Worm (Caenorhabditis elegans) whole organism, early embryonic: ENCODE results near the gene F33H12.1.
A peak's percentile ranks its signal among the peaks of the same experiment; 100 is the strongest.

Experiments
- B0310.2 ChIP-seq: sonication (generic microtip); optimal IDR thresholded peaks from 2 replicates; lab custom pipeline; 2016; ENCODE audit warnings: mild to moderate bottlenecking, missing genetic modification characterization, missing compliant biosample characterization
- F13C5.2 ChIP-seq: sonication (generic microtip); optimal IDR thresholded peaks from 2 replicates; lab custom pipeline; 2017; ENCODE audit warnings: mild to moderate bottlenecking, missing genetic modification characterization, inconsistent platforms, missing compliant biosample characterization
- aly-1 ChIP-seq: sonication (generic microtip); optimal IDR thresholded peaks from 2 replicates; lab custom pipeline; 2016; ENCODE audit warnings: missing genetic modification characterization, missing compliant biosample characterization
- ama-1 ChIP-seq: fragments of 150-350 bp; optimal IDR thresholded peaks from 2 replicates; lab custom pipeline; 2014
- ceh-13 ChIP-seq: fragments of 200-800 bp; sonication (Bioruptor generic); optimal IDR thresholded peaks from 2 replicates; lab custom pipeline; 2018; ENCODE audit warnings: mild to moderate bottlenecking, missing genetic modification characterization, missing compliant biosample characterization
- ceh-36 ChIP-seq: sonication (generic microtip); optimal IDR thresholded peaks from 2 replicates; lab custom pipeline; 2016; ENCODE audit warnings: missing genetic modification characterization, inconsistent platforms, missing compliant biosample characterization
- ets-7 ChIP-seq: sonication (generic microtip); optimal IDR thresholded peaks from 2 replicates; lab custom pipeline; 2016; ENCODE audit warnings: missing genotype, missing genetic modification characterization, missing compliant biosample characterization
- flt-1 ChIP-seq: fragments of 200-800 bp; sonication (Bioruptor generic); IDR thresholded peaks from 2 replicates; pipeline ENCODE4 v1.3.6; 2022; ENCODE audit warnings: missing genetic modification characterization, missing compliant biosample characterization
- hmbx-1 ChIP-seq: sonication (generic microtip); optimal IDR thresholded peaks from 2 replicates; lab custom pipeline; 2016; ENCODE audit warnings: mild to moderate bottlenecking, missing genetic modification characterization, missing compliant biosample characterization
- hmg-4 ChIP-seq: fragments of 200-800 bp; sonication (Bioruptor generic); optimal IDR thresholded peaks from 2 replicates; lab custom pipeline; 2018; ENCODE audit warnings: mild to moderate bottlenecking, missing genetic modification characterization, missing compliant biosample characterization
- hnd-1 ChIP-seq: sonication (generic microtip); optimal IDR thresholded peaks from 2 replicates; lab custom pipeline; 2016; ENCODE audit warnings: missing genetic modification characterization, missing compliant biosample characterization
- pes-1 ChIP-seq: fragments of 200-800 bp; sonication (Bioruptor generic); IDR thresholded peaks from 2 replicates; pipeline ENCODE4 v1.3.6; 2022; ENCODE audit warnings: missing genetic modification reagents, missing genetic modification characterization, missing compliant biosample characterization
- scrt-1 ChIP-seq: fragments of 200-800 bp; sonication (Bioruptor generic); IDR thresholded peaks from 2 replicates; pipeline ENCODE4 v1.3.6; 2022; ENCODE audit warnings: missing genetic modification characterization, missing compliant biosample characterization
- sea-1 ChIP-seq: fragments of 200-800 bp; sonication (Bioruptor generic); conservative IDR thresholded peaks from 2 replicates; pipeline ENCODE4 v1.3.6; 2022; ENCODE audit warnings: missing genetic modification characterization, missing compliant biosample characterization
- tbx-11 ChIP-seq: fragments of 200-800 bp; sonication (Bioruptor generic); IDR thresholded peaks from 2 replicates; pipeline ENCODE4 v1.3.6; 2022; ENCODE audit warnings: missing genetic modification characterization, missing compliant biosample characterization
- tbx-37 ChIP-seq: fragments of 200-800 bp; sonication (Bioruptor generic); conservative IDR thresholded peaks from 2 replicates; pipeline ENCODE4 v1.3.6; 2022; ENCODE audit warnings: missing genetic modification reagents, missing genetic modification characterization, missing compliant biosample characterization
- tra-4 ChIP-seq: sonication (generic microtip); optimal IDR thresholded peaks from 2 replicates; lab custom pipeline; 2017; ENCODE audit warnings: missing genetic modification characterization, missing compliant biosample characterization

The F33H12.1 gene

DNA sequence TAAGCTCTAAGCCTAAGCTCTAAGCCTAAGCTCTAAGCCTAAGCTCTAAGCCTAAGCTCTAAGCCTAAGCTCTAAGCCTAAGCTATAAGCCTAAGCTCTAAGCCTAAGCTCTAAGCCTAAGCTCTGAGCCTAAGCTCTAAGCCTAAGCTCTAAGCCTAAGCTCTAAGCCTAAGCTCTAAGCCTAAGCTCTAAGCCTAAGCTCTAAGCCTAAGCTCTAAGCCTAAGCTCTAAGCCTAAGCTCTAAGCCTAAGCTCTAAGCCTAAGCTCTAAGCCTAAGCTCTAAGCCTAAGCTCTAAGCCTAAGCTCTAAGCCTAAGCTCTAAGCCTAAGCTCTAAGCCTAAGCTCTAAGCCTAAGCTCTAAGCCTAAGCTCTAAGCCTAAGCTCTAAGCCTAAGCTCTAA is 31.9 kb downstream of the F33H12.1 start:
- peak; percentile 76 for TF ChIP-seq ceh-36

- TF ChIP-seq hnd-1 (tag; lab: Kevin White, UChicago): no peak
- TF ChIP-seq ama-1 (lab: Kevin White, UChicago): no peak
- no peak for TF ChIP-seq scrt-1 (GFP tag; lab: Robert Waterston, UW)
- no peak for TF ChIP-seq pes-1 (GFP tag; lab: Robert Waterston, UW)
- TF ChIP-seq aly-1 (tag; lab: Kevin White, UChicago): no peak
- TF ChIP-seq ceh-36: no peak
- TF ChIP-seq tbx-11 (GFP tag; lab: Robert Waterston, UW): no peak
Observed at ce11 chrII:2637359-2637758, 37.1 kb downstream of the F33H12.1 start, which contains the start of gene F22E5.21. Gene F22E5.21 (minus strand): TSS chrII:2637459.

DNA sequence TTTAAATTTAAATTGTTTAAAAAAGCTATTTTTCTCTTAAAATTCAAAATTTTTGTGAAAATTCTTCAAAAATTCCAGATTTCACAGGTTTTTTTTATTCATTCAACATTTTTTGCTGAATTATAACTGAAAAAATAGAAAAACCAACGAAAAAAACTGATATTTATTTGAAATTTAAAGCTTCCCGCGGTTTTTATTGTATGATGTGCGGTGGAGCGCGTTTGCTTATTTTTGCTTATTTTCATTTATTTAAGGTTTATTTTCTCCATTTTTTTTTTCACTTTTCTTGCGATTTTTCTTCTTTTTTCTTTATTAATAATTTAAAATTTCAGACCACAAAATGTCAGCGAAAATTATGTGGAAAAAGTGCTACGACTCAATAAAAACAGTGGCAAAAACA is 37.8 kb downstream of the F33H12.1 start, which contains the start of gene F22E5.9:
F22E5.9 (plus strand) TSS at position 327 of the 400 bp plus-strand sequence.
- TF ChIP-seq ets-7 (tag; lab: Kevin White, UChicago): no peak
- no peak for TF ChIP-seq B0310.2 (tag; lab: Kevin White, UChicago)
- no peak for TF ChIP-seq pes-1 (GFP tag; lab: Robert Waterston, UW)
- no peak for TF ChIP-seq hmg-4 (GFP tag; lab: Kevin White, UChicago)
- TF ChIP-seq tbx-37 (GFP tag; lab: Robert Waterston, UW): no peak
- no peak for TF ChIP-seq scrt-1 (GFP tag; lab: Robert Waterston, UW)
- TF ChIP-seq aly-1 (tag; lab: Kevin White, UChicago): no peak
- no peak for TF ChIP-seq flt-1 (GFP tag; lab: Robert Waterston, UW)
- no peak for TF ChIP-seq F13C5.2 (tag; lab: Kevin White, UChicago)
- TF ChIP-seq ceh-13 (GFP tag; lab: Kevin White, UChicago): no peak
- TF ChIP-seq tra-4 (tag; lab: Kevin White, UChicago): no peak
- TF ChIP-seq hmbx-1: no peak
- no peak for TF ChIP-seq tbx-11 (GFP tag; lab: Robert Waterston, UW)
- TF ChIP-seq hnd-1 (tag; lab: Kevin White, UChicago): no peak
- TF ChIP-seq ceh-36: no peak
- no peak for TF ChIP-seq ama-1 (lab: Kevin White, UChicago)
- TF ChIP-seq sea-1 (GFP tag; lab: Robert Waterston, UW): no peak

DNA sequence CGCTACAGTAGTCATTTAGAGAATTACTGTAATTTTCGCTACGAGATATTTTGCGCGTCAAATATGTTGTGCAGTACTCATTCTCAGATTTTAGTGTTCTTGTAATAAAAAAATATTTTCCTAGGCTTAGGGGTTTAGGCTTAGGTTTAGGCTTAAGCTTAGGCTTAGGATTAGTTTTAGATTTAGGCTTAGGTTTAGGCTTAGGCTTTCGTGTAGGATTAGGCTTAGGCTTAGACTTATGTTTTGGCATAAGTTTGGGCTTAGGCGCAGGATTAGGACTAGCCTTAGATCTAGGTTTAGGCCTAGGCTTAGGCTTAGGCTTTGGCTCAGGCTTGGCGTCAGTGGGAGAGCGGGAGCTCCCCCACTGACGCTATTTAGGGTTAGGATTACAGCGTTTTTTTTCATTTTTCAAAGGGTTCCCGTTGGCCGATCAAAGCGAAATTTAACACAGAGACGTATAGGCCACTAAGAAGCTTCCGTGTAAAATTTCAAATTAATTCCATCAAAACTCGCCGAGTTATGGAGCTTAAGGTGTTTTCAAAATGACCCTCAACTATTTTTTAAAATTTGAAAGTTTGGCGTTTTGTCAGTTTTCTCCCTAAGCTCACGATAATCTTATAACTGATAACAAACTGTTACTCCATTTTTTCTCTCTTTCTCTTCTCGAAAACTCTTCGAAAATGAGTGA is 39.3 kb downstream of the F33H12.1 start, which contains the start of gene F22E5.8:
F22E5.8 (plus strand) TSS at position 638 of the 688 bp plus-strand sequence.
- TF ChIP-seq pes-1 (GFP tag; lab: Robert Waterston, UW): 0 out of 2 replicates have a peak, but pooled peaks have one; percentile 10
- peak; percentile 58 for TF ChIP-seq ceh-36

- TF ChIP-seq tbx-11 (GFP tag; lab: Robert Waterston, UW): no peak
- TF ChIP-seq pes-1 (GFP tag; lab: Robert Waterston, UW): no peak
- TF ChIP-seq tbx-37 (GFP tag; lab: Robert Waterston, UW): no peak
- TF ChIP-seq ets-7 (tag; lab: Kevin White, UChicago): no peak
- TF ChIP-seq tra-4 (tag; lab: Kevin White, UChicago): no peak
- no peak for TF ChIP-seq scrt-1 (GFP tag; lab: Robert Waterston, UW)
- TF ChIP-seq ama-1 (lab: Kevin White, UChicago): no peak
- no peak for TF ChIP-seq ceh-13 (GFP tag; lab: Kevin White, UChicago)
- TF ChIP-seq F13C5.2 (tag; lab: Kevin White, UChicago): no peak
- TF ChIP-seq aly-1 (tag; lab: Kevin White, UChicago): no peak
Observed at ce11 chrII:2640982-2641381, 40.7 kb downstream of the F33H12.1 start, which contains the start of gene F22E5.23. Gene F22E5.23 (plus strand): TSS chrII:2641282.

DNA sequence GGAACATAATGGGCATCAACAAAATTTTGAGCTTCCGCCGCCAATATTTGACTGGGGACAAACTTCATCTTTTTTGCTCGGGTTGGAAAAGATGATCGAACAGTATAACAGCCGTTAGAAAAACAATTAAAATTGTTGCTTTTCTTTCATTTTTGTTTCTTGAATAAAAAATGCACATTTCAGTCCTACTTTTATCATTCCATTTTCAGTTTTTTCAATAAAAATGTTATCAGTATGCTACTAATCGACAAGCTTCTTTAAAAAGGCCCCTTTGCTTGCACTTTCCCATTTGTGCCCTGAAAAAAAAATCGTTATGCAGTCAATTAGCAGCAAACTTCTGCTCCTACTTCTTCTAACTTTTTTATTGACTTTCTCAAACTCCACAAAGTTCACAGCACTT is 41.5 kb downstream of the F33H12.1 start, which contains the start of gene F22E5.7:
F22E5.7 (plus strand) TSS at position 301 of the 400 bp plus-strand sequence.
- no peak for TF ChIP-seq pes-1 (GFP tag; lab: Robert Waterston, UW)
- no peak for TF ChIP-seq F13C5.2 (tag; lab: Kevin White, UChicago)
- TF ChIP-seq ets-7 (tag; lab: Kevin White, UChicago): no peak
- no peak for TF ChIP-seq hmbx-1
- TF ChIP-seq sea-1 (GFP tag; lab: Robert Waterston, UW): no peak
- no peak for TF ChIP-seq ama-1 (lab: Kevin White, UChicago)
- TF ChIP-seq scrt-1 (GFP tag; lab: Robert Waterston, UW): no peak
- TF ChIP-seq ceh-36: no peak
- TF ChIP-seq hmg-4 (GFP tag; lab: Kevin White, UChicago): no peak
- TF ChIP-seq flt-1 (GFP tag; lab: Robert Waterston, UW): no peak
- no peak for TF ChIP-seq tbx-37 (GFP tag; lab: Robert Waterston, UW)
- no peak for TF ChIP-seq hnd-1 (tag; lab: Kevin White, UChicago)
- TF ChIP-seq tbx-11 (GFP tag; lab: Robert Waterston, UW): no peak
- TF ChIP-seq ceh-13 (GFP tag; lab: Kevin White, UChicago): no peak

ce11 chrII:2644498-2644897 is 44.2 kb downstream of the F33H12.1 start, which contains the start of gene F22E5.11:
Gene F22E5.11 (minus strand): TSS chrII:2644598.
- no peak for TF ChIP-seq hmbx-1
- no peak for TF ChIP-seq pes-1 (GFP tag; lab: Robert Waterston, UW)
- no peak for TF ChIP-seq ama-1 (lab: Kevin White, UChicago)
- TF ChIP-seq B0310.2 (tag; lab: Kevin White, UChicago): no peak
- no peak for TF ChIP-seq F13C5.2 (tag; lab: Kevin White, UChicago)
- TF ChIP-seq ets-7 (tag; lab: Kevin White, UChicago): no peak
- no peak for TF ChIP-seq tra-4 (tag; lab: Kevin White, UChicago)
- TF ChIP-seq hmg-4 (GFP tag; lab: Kevin White, UChicago): no peak
- no peak for TF ChIP-seq tbx-11 (GFP tag; lab: Robert Waterston, UW)
- no peak for TF ChIP-seq scrt-1 (GFP tag; lab: Robert Waterston, UW)
- no peak for TF ChIP-seq tbx-37 (GFP tag; lab: Robert Waterston, UW)
- TF ChIP-seq ceh-13 (GFP tag; lab: Kevin White, UChicago): no peak
- TF ChIP-seq ceh-36: no peak
- TF ChIP-seq sea-1 (GFP tag; lab: Robert Waterston, UW): no peak
- no peak for TF ChIP-seq hnd-1 (tag; lab: Kevin White, UChicago)
- no peak for TF ChIP-seq aly-1 (tag; lab: Kevin White, UChicago)
- TF ChIP-seq flt-1 (GFP tag; lab: Robert Waterston, UW): no peak
